Worm (Caenorhabditis elegans): ENCODE measurements around the gene K10B2.4.

The K10B2.4 gene

DNA sequence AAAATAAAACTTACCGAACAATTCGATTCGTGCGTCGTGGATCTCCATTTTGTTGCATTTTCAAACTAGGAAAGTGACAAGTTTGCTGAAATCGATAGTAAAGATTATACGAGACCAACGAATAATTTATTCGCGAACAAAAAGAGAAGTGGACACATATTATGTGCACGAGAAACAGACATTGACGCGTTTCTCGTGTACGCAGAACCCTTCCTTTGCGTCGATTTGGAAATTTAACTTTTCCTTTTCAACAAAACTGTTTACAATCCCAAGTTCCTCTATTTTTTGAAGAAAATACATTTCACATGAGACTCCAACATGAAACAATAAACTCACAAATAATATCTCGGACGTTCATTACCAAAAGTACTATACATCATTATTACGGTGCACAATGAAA lies at the start of gene K10B2.4 (continued):
- TF ChIP-seq mxl-1 (tag; optimal IDR thresholded peaks at IDR 0.05) (no peak), pbrm-1 (GFP tag; IDR thresholded peaks at IDR 0.05) (no peak), ceh-40 (GFP tag; IDR thresholded peaks at IDR 0.05) (no peak), ztf-28 (GFP tag; IDR thresholded peaks at IDR 0.05) (no peak), attf-3 (GFP tag; conservative IDR thresholded peaks at IDR 0.05) (no peak), ztf-22 (GFP tag; optimal IDR thresholded peaks at IDR 0.05) (no peak), aptf-3 (GFP tag; IDR thresholded peaks at IDR 0.05) (no peak), him-1 (tag; optimal IDR thresholded peaks at IDR 0.05) (no peak), T26A5.8 (tag; optimal IDR thresholded peaks at IDR 0.05) (no peak), ets-4 (GFP tag; optimal IDR thresholded peaks at IDR 0.05) (no peak), akir-1 (GFP tag; optimal IDR thresholded peaks at IDR 0.05) (peak; percentile 12), snpc-3.4 (tag; optimal IDR thresholded peaks at IDR 0.05) (no peak), Y53F4B.3 (GFP tag; IDR thresholded peaks at IDR 0.05) (no peak), xnd-1 (tag; optimal IDR thresholded peaks at IDR 0.05) (no peak), B0035.1 (tag; optimal IDR thresholded peaks at IDR 0.05) (peak; percentile 56), D2030.7 (GFP tag; IDR thresholded peaks at IDR 0.05) (peak; percentile 41; the same call in 1 of the 2 replicates), lin-40 (tag; optimal IDR thresholded peaks at IDR 0.05) (peak; percentile 47), F23B12.7 (tag; optimal IDR thresholded peaks at IDR 0.05; ENCODE audit: insufficient read depth) (peak; percentile 80), T07F8.4 (tag; optimal IDR thresholded peaks at IDR 0.05) (no peak), Y56A3A.18 (GFP tag; IDR thresholded peaks at IDR 0.05) (no peak), aptf-2 (GFP tag; conservative IDR thresholded peaks at IDR 0.05) (no peak), hlh-26 (GFP tag; conservative IDR thresholded peaks at IDR 0.05) (no peak), nhr-179 (tag; optimal IDR thresholded peaks at IDR 0.05) (no peak), efl-1 (GFP tag; optimal IDR thresholded peaks at IDR 0.05) (no peak), zfh-2 (GFP tag; conservative IDR thresholded peaks at IDR 0.05) (no peak), nfya-2 (GFP tag; IDR thresholded peaks at IDR 0.05) (no peak), hmg-20 (GFP tag; IDR thresholded peaks at IDR 0.05) (no peak), repo-1 (tag; optimal IDR thresholded peaks at IDR 0.05) (no peak), unc-130 (GFP tag; optimal IDR thresholded peaks at IDR 0.05) (no peak), ama-1 (optimal IDR thresholded peaks at IDR 0.05) (no peak), ama-1 (GFP tag; optimal IDR thresholded peaks at IDR 0.05) (peak in 1 of 2 experiments; percentile 38), nfyb-1 (GFP tag; IDR thresholded peaks at IDR 0.05) (peak; percentile 57; the same call in 1 of the 2 replicates), ZK185.1 (tag; optimal IDR thresholded peaks at IDR 0.05; ENCODE audit: poor library complexity, severe bottlenecking) (peak; percentile 58), egl-44 (GFP tag; IDR thresholded peaks at IDR 0.05) (no peak), rpc-1 (optimal IDR thresholded peaks at IDR 0.05) (no peak), rpc-1 (tag; optimal IDR thresholded peaks at IDR 0.05) (no peak), F49E8.2 (tag; optimal IDR thresholded peaks at IDR 0.05; ENCODE audit: insufficient read depth) (peak; percentile 43), die-1 (tag; optimal IDR thresholded peaks at IDR 0.05) (no peak), let-607 (tag; optimal IDR thresholded peaks at IDR 0.05) (peak in 1 of 2 experiments; percentile 5), F37B4.10 (GFP tag; IDR thresholded peaks at IDR 0.05) (no peak), C17E4.6 (GFP tag; IDR thresholded peaks at IDR 0.05) (no peak), B0336.3 (GFP tag; IDR thresholded peaks at IDR 0.05) (peak; percentile 36; the same call in 1 of the 2 replicates), F22D6.2 (tag; optimal IDR thresholded peaks at IDR 0.05) (no peak), attf-6 (GFP tag; IDR thresholded peaks at IDR 0.05) (no peak), madf-6 (GFP tag; IDR thresholded peaks at IDR 0.05) (peak; percentile 50), ceh-100 (GFP tag; IDR thresholded peaks at IDR 0.05) (peak; percentile 34; the same call in 1 of the 2 replicates), madf-3 (GFP tag; IDR thresholded peaks at IDR 0.05) (peak; percentile 74; the same call in 1 of the 2 replicates), tbx-9 (tag; optimal IDR thresholded peaks at IDR 0.05; ENCODE audit: borderline replicate concordance) (no peak), lsl-1 (GFP tag; optimal IDR thresholded peaks at IDR 0.05) (peak; percentile 7), sea-2 (GFP tag; IDR thresholded peaks at IDR 0.05) (no peak)
